Worm (Caenorhabditis elegans): ENCODE results near the gene lido-1.

lido-1 gene

ce11 chrX:17080635-17081376, 15.6 kb downstream of the lido-1 start, which contains the start of the genes irld-23 and C08A9.10:
TSS of gene irld-23 (minus strand) at chrX:17080685.
TSS of gene C08A9.10 (plus strand) at chrX:17081179.
- TF ChIP-seq tbx-37 (GFP tag; conservative IDR thresholded peaks at IDR 0.05) = no peak
- TF ChIP-seq hnd-1 (tag; optimal IDR thresholded peaks at IDR 0.05) = no peak
- TF ChIP-seq scrt-1 (GFP tag; IDR thresholded peaks at IDR 0.05) = no peak
- TF ChIP-seq ceh-36 (tag; optimal IDR thresholded peaks at IDR 0.05) = no peak
- no peak for TF ChIP-seq tbx-11 (GFP tag; IDR thresholded peaks at IDR 0.05)
- TF ChIP-seq ama-1 (optimal IDR thresholded peaks at IDR 0.05) = no peak
- TF ChIP-seq hmg-4 (GFP tag; optimal IDR thresholded peaks at IDR 0.05) = no peak
- no peak for TF ChIP-seq ets-7 (tag; optimal IDR thresholded peaks at IDR 0.05)
- no peak for TF ChIP-seq aly-1 (tag; optimal IDR thresholded peaks at IDR 0.05)
- no peak for TF ChIP-seq tra-4 (tag; optimal IDR thresholded peaks at IDR 0.05)

- TF ChIP-seq aly-1 (tag; optimal IDR thresholded peaks at IDR 0.05) (no peak), hnd-1 (tag; optimal IDR thresholded peaks at IDR 0.05) (no peak), pes-1 (GFP tag; IDR thresholded peaks at IDR 0.05) (no peak)
These were observed 24.3 kb downstream of the lido-1 start, which contains the start of gene C30G4.4 for ce11 chrX:17072088-17072487. TSS of gene C30G4.4 (minus strand) at chrX:17072188.

ce11 chrX:17070495-17070894, 25.9 kb downstream of the lido-1 start:
- TF ChIP-seq scrt-1 (GFP tag; IDR thresholded peaks at IDR 0.05) (no peak), sea-1 (GFP tag; conservative IDR thresholded peaks at IDR 0.05) (no peak), tra-4 (tag; optimal IDR thresholded peaks at IDR 0.05) (no peak), flt-1 (GFP tag; IDR thresholded peaks at IDR 0.05) (no peak), aly-1 (tag; optimal IDR thresholded peaks at IDR 0.05) (no peak), tbx-37 (GFP tag; conservative IDR thresholded peaks at IDR 0.05) (no peak), hnd-1 (tag; optimal IDR thresholded peaks at IDR 0.05) (no peak), hmbx-1 (tag; optimal IDR thresholded peaks at IDR 0.05) (no peak), ama-1 (optimal IDR thresholded peaks at IDR 0.05) (no peak), ceh-13 (GFP tag; optimal IDR thresholded peaks at IDR 0.05) (no peak), ets-7 (tag; optimal IDR thresholded peaks at IDR 0.05) (no peak), hmg-4 (GFP tag; optimal IDR thresholded peaks at IDR 0.05) (no peak), pes-1 (GFP tag; IDR thresholded peaks at IDR 0.05) (no peak), tbx-11 (GFP tag; IDR thresholded peaks at IDR 0.05) (no peak), ceh-36 (tag; optimal IDR thresholded peaks at IDR 0.05) (no peak), B0310.2 (tag; optimal IDR thresholded peaks at IDR 0.05) (no peak), F13C5.2 (tag; optimal IDR thresholded peaks at IDR 0.05) (no peak)

- TF ChIP-seq ceh-36 (tag; optimal IDR thresholded peaks at IDR 0.05) (no peak), hmg-4 (GFP tag; optimal IDR thresholded peaks at IDR 0.05) (no peak), scrt-1 (GFP tag; IDR thresholded peaks at IDR 0.05) (no peak), tbx-37 (GFP tag; conservative IDR thresholded peaks at IDR 0.05) (no peak), ama-1 (optimal IDR thresholded peaks at IDR 0.05) (no peak), hmbx-1 (tag; optimal IDR thresholded peaks at IDR 0.05) (no peak), sea-1 (GFP tag; conservative IDR thresholded peaks at IDR 0.05) (no peak), hnd-1 (tag; optimal IDR thresholded peaks at IDR 0.05) (no peak), B0310.2 (tag; optimal IDR thresholded peaks at IDR 0.05) (no peak)
These were observed 29.4 kb downstream of the lido-1 start for ce11 chrX:17066937-17067336.

- no peak for TF ChIP-seq scrt-1 (GFP tag; IDR thresholded peaks at IDR 0.05)
- TF ChIP-seq tbx-11 (GFP tag; IDR thresholded peaks at IDR 0.05) = no peak
- no peak for TF ChIP-seq F13C5.2 (tag; optimal IDR thresholded peaks at IDR 0.05)
- TF ChIP-seq sea-1 (GFP tag; conservative IDR thresholded peaks at IDR 0.05) = no peak
- no peak for TF ChIP-seq tra-4 (tag; optimal IDR thresholded peaks at IDR 0.05)
- no peak for TF ChIP-seq ets-7 (tag; optimal IDR thresholded peaks at IDR 0.05)
- TF ChIP-seq pes-1 (GFP tag; IDR thresholded peaks at IDR 0.05) = no peak
- TF ChIP-seq aly-1 (tag; optimal IDR thresholded peaks at IDR 0.05) = no peak
- no peak for TF ChIP-seq flt-1 (GFP tag; IDR thresholded peaks at IDR 0.05)
- no peak for TF ChIP-seq ceh-13 (GFP tag; optimal IDR thresholded peaks at IDR 0.05)
- no peak for TF ChIP-seq tbx-37 (GFP tag; conservative IDR thresholded peaks at IDR 0.05)
- no peak for TF ChIP-seq hmg-4 (GFP tag; optimal IDR thresholded peaks at IDR 0.05)
- no peak for TF ChIP-seq B0310.2 (tag; optimal IDR thresholded peaks at IDR 0.05)
- TF ChIP-seq ceh-36 (tag; optimal IDR thresholded peaks at IDR 0.05) = no peak
- TF ChIP-seq hmbx-1 (tag; optimal IDR thresholded peaks at IDR 0.05) = no peak
- no peak for TF ChIP-seq ama-1 (optimal IDR thresholded peaks at IDR 0.05)
These were observed 31.5 kb downstream of the lido-1 start for ce11 chrX:17064820-17065219.

- TF ChIP-seq F13C5.2 (tag; optimal IDR thresholded peaks at IDR 0.05) (no peak), hmg-4 (GFP tag; optimal IDR thresholded peaks at IDR 0.05) (no peak), ets-7 (tag; optimal IDR thresholded peaks at IDR 0.05) (no peak), tbx-11 (GFP tag; IDR thresholded peaks at IDR 0.05) (no peak), pes-1 (GFP tag; IDR thresholded peaks at IDR 0.05) (no peak), ceh-13 (GFP tag; optimal IDR thresholded peaks at IDR 0.05) (no peak), ceh-36 (tag; optimal IDR thresholded peaks at IDR 0.05) (no peak), sea-1 (GFP tag; conservative IDR thresholded peaks at IDR 0.05) (no peak), scrt-1 (GFP tag; IDR thresholded peaks at IDR 0.05) (no peak), B0310.2 (tag; optimal IDR thresholded peaks at IDR 0.05) (no peak), tra-4 (tag; optimal IDR thresholded peaks at IDR 0.05) (no peak), hmbx-1 (tag; optimal IDR thresholded peaks at IDR 0.05) (no peak)
These were observed 32.6 kb downstream of the lido-1 start for ce11 chrX:17063749-17064252.

ce11 chrX:17062165-17062564, 34.2 kb downstream of the lido-1 start:
- TF ChIP-seq aly-1 (tag; optimal IDR thresholded peaks at IDR 0.05) (no peak), hmg-4 (GFP tag; optimal IDR thresholded peaks at IDR 0.05) (no peak), F13C5.2 (tag; optimal IDR thresholded peaks at IDR 0.05) (no peak), pes-1 (GFP tag; IDR thresholded peaks at IDR 0.05) (no peak), ets-7 (tag; optimal IDR thresholded peaks at IDR 0.05) (no peak), hmbx-1 (tag; optimal IDR thresholded peaks at IDR 0.05) (no peak), tbx-37 (GFP tag; conservative IDR thresholded peaks at IDR 0.05) (no peak), hnd-1 (tag; optimal IDR thresholded peaks at IDR 0.05) (no peak), ceh-36 (tag; optimal IDR thresholded peaks at IDR 0.05) (no peak), tra-4 (tag; optimal IDR thresholded peaks at IDR 0.05) (no peak), sea-1 (GFP tag; conservative IDR thresholded peaks at IDR 0.05) (no peak)

All from whole organism, early embryonic.